Worm (Caenorhabditis elegans) whole organism, L4 larva: ENCODE results near the gene T11G6.3.

Experiments used
- Y5F2A.4 ChIP-seq: fragments of 200-800 bp; sonication (Bioruptor generic); optimal IDR thresholded peaks from 2 replicates; lab custom pipeline; 2018; ENCODE audit warnings: mild to moderate bottlenecking, missing genetic modification characterization, missing compliant biosample characterization
- ZK337.2 ChIP-seq: fragments of 200-800 bp; sonication (Bioruptor generic); IDR thresholded peaks from 2 replicates; pipeline ENCODE4 v1.3.6; 2022; ENCODE audit warnings: missing genetic modification reagents, missing genetic modification characterization, missing compliant biosample characterization
- aha-1 ChIP-seq: fragments of 150-350 bp; peaks from one replicate; lab custom pipeline; 2014; ENCODE audit warnings: missing biosample characterization, missing genetic modification characterization
- ceh-32 ChIP-seq: sonication (generic microtip); optimal IDR thresholded peaks from 2 replicates; lab custom pipeline; 2016; ENCODE audit warnings: mild to moderate bottlenecking, missing genetic modification characterization, missing compliant biosample characterization; ENCODE audit not compliant: poor library complexity
- ceh-62 ChIP-seq: sonication (generic microtip); optimal IDR thresholded peaks from 2 replicates; lab custom pipeline; 2017; ENCODE audit warnings: missing biosample characterization, missing genetic modification characterization
- ctbp-1 ChIP-seq: fragments of 200-800 bp; sonication (Bioruptor generic); IDR thresholded peaks from 2 replicates; pipeline ENCODE4 v1.3.6; 2022; ENCODE audit warnings: missing genetic modification reagents, missing genetic modification characterization, missing compliant biosample characterization
- daf-8 ChIP-seq: fragments of 200-800 bp; sonication (Bioruptor generic); IDR thresholded peaks from 2 replicates; pipeline ENCODE4 v1.3.6; 2022; ENCODE audit warnings: missing genetic modification characterization, missing compliant biosample characterization
- duxl-1 ChIP-seq: sonication (generic microtip); optimal IDR thresholded peaks from 2 replicates; lab custom pipeline; 2016; ENCODE audit warnings: mild to moderate bottlenecking, missing genetic modification characterization, moderate library complexity, missing compliant biosample characterization; ENCODE audit not compliant: poor library complexity
- egl-27 ChIP-seq: sonication (generic microtip); optimal IDR thresholded peaks from 3 replicates; lab custom pipeline; 2017; ENCODE audit warnings: missing biosample characterization, missing genetic modification reagents, missing genetic modification characterization
- egl-43 ChIP-seq: fragments of 200-800 bp; sonication (Bioruptor generic); IDR thresholded peaks from 2 replicates; pipeline ENCODE4 v1.3.6; 2022; ENCODE audit warnings: missing genetic modification reagents, missing genetic modification characterization, missing compliant biosample characterization
- fos-1 ChIP-seq: fragments of 150-350 bp; optimal IDR thresholded peaks from 2 replicates; lab custom pipeline; 2014; ENCODE audit warnings: missing biosample characterization, missing genetic modification characterization
- hlh-30 ChIP-seq: sonication (generic microtip); optimal IDR thresholded peaks from 2 replicates; lab custom pipeline; 2017; ENCODE audit warnings: antibody characterized with exemption, mild to moderate bottlenecking, missing genetic modification characterization, missing compliant biosample characterization; ENCODE audit not compliant: insufficient read depth
- lin-15B ChIP-seq: fragments of 150-350 bp; sonication (generic microtip); optimal IDR thresholded peaks from 3 replicates; lab custom pipeline; 2014; ENCODE audit warnings: missing biosample characterization, missing genetic modification characterization
- lin-29 ChIP-seq: fragments of 200-800 bp; sonication (Bioruptor generic); IDR thresholded peaks from 2 replicates; pipeline ENCODE4 v1.3.6; 2022; ENCODE audit warnings: missing genetic modification reagents, missing genetic modification characterization, missing compliant biosample characterization
- lin-38 ChIP-seq: fragments of 200-800 bp; sonication (Bioruptor generic); IDR thresholded peaks from 2 replicates; pipeline ENCODE4 v1.3.6; 2022; ENCODE audit warnings: missing genetic modification reagents, missing genetic modification characterization, missing compliant biosample characterization
- lsy-2 ChIP-seq, 2 experiments: fragments of 150-350 bp in 1 of 2; sonication (generic microtip) in 1 of 2; optimal IDR thresholded peaks; 2 replicates each; lab custom pipeline; 2014 to 2017; ENCODE audit warnings: missing biosample characterization in 2 of 2, missing genetic modification characterization in 2 of 2
- madf-9 ChIP-seq: fragments of 200-800 bp; sonication (Bioruptor generic); conservative IDR thresholded peaks from 2 replicates; pipeline ENCODE4 v1.3.6; 2022; ENCODE audit warnings: missing genetic modification reagents, missing genetic modification characterization, missing compliant biosample characterization
- mdl-1 ChIP-seq, 2 experiments: fragments of 150-350 bp in 1 of 2; sonication (generic microtip) in 1 of 2; optimal IDR thresholded peaks; 2 replicates each; lab custom pipeline; 2014 to 2017; ENCODE audit warnings: missing biosample characterization in 2 of 2, missing genetic modification characterization in 2 of 2
- mep-1 ChIP-seq: fragments of 150-350 bp; sonication (generic microtip); optimal IDR thresholded peaks from 3 replicates; lab custom pipeline; 2014; ENCODE audit warnings: missing biosample characterization, missing genetic modification characterization
- nhr-10 ChIP-seq: fragments of 150-350 bp; optimal IDR thresholded peaks from 2 replicates; lab custom pipeline; 2014; ENCODE audit warnings: missing biosample characterization, missing genetic modification characterization
- nhr-111 ChIP-seq: fragments of 200-800 bp; sonication (Bioruptor generic); optimal IDR thresholded peaks from 2 replicates; lab custom pipeline; 2018; ENCODE audit warnings: mild to moderate bottlenecking, missing genetic modification characterization, missing compliant biosample characterization
- nhr-237 ChIP-seq: sonication (generic microtip); optimal IDR thresholded peaks from 2 replicates; lab custom pipeline; 2017; ENCODE audit warnings: missing biosample characterization, missing genetic modification characterization
- nhr-25 ChIP-seq: sonication (generic microtip); optimal IDR thresholded peaks from 2 replicates; lab custom pipeline; 2017; ENCODE audit warnings: missing genetic modification characterization, mild to moderate bottlenecking, missing compliant biosample characterization, antibody characterized with exemption, moderate library complexity, borderline replicate concordance; ENCODE audit not compliant: insufficient read depth
- nhr-48 ChIP-seq: sonication (generic microtip); optimal IDR thresholded peaks from 2 replicates; lab custom pipeline; 2016; ENCODE audit warnings: mild to moderate bottlenecking, missing genetic modification characterization, missing compliant biosample characterization
- set-16 ChIP-seq: fragments of 200-800 bp; sonication (Bioruptor generic); IDR thresholded peaks from 2 replicates; pipeline ENCODE4 v1.3.6; 2022; ENCODE audit warnings: missing genetic modification reagents, missing genetic modification characterization, missing compliant biosample characterization
- tag-97 ChIP-seq: fragments of 200-800 bp; sonication (Bioruptor generic); IDR thresholded peaks from 2 replicates; pipeline ENCODE4 v1.3.6; 2022; ENCODE audit warnings: missing genetic modification characterization, missing compliant biosample characterization
- tra-1 ChIP-seq: fragments of 200-800 bp; sonication (Bioruptor generic); IDR thresholded peaks from 2 replicates; pipeline ENCODE4 v1.3.6; 2022; ENCODE audit warnings: missing genetic modification reagents, missing genetic modification characterization, missing compliant biosample characterization
- unc-130 ChIP-seq: sonication (generic microtip); optimal IDR thresholded peaks from 2 replicates; lab custom pipeline; 2016; ENCODE audit warnings: missing genetic modification reagents, missing genetic modification characterization, missing compliant biosample characterization
- unc-39 ChIP-seq: sonication (generic microtip); optimal IDR thresholded peaks from 2 replicates; lab custom pipeline; 2017; ENCODE audit warnings: missing biosample characterization, missing genetic modification characterization
- zip-11 ChIP-seq: fragments of 200-800 bp; sonication (Bioruptor generic); IDR thresholded peaks from 2 replicates; pipeline ENCODE4 v1.3.6; 2022; ENCODE audit warnings: missing genetic modification characterization, missing compliant biosample characterization

T11G6.3 gene

DNA sequence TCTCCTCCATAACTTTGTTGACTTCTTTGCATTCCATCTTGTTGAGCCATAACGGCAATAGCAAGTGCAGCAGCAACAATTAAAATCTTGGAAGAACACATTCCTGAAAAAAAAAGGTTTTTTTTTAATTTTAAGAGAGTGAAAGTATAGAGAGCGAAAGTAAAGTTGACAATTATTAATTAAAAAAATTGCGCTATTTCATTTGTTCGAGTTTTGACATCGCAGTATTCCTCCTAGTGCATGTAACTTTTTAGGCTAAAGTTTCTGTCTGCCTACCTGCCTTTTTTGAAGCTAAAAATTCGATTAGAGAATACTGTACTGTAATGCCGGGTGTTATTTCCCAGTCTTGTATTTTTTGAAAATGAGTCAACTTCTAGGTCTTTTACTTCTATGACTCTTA lies 37.0 kb upstream of the T11G6.3 start, which contains the start of gene srlf-12 (continued):
- TF ChIP-seq nhr-48 (tag; lab: Kevin White, UChicago) (no peak), lin-29 (no peak)
- TF ChIP-seq, all 104 proteins: peak for 0

DNA sequence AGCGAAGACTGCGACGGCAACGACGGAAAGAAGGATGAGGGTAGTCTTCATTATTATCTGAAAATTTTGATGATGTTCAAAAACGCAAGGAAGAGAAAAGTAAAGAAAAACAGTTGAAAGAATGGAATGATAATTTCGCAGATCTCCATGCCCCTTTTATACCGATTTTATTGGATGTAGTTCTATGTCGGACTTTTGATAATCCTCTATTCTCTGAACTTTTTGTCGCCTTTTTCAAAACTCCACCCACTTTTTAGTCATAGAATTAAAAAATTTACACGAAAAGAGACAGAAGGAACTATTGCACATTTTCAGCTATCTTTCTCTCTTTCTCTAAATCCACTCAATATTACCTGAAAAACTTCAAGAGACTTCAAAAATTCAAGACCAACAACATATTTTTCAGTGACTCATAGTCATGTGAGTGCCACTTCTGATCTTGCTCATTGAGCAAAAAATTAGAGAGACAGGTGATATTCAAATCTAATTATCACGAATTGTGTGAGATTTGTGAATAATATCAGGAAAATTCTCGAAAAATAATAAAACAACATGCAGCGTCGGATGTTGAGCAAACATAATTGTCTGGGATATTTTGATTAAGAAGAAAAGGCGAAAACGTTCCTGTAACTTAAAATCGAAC lies 34.9 kb upstream of the T11G6.3 start, which contains the start of gene F13E9.15:
F13E9.15 (minus strand) TSS at position 51 of the 643 bp plus-strand sequence.
- TF ChIP-seq madf-9 (GFP tag; lab: Robert Waterston, UW) (no peak), zip-11 (GFP tag; lab: Robert Waterston, UW) (no peak), ceh-62 (tag; lab: Kevin White, UChicago) (no peak), egl-27 (tag; lab: Kevin White, UChicago) (no peak), fos-1 (tag; lab: Kevin White, UChicago) (no peak), set-16 (GFP tag; lab: Robert Waterston, UW) (no peak), nhr-25 (tag; lab: Kevin White, UChicago) (no peak), lin-38 (no peak)

DNA sequence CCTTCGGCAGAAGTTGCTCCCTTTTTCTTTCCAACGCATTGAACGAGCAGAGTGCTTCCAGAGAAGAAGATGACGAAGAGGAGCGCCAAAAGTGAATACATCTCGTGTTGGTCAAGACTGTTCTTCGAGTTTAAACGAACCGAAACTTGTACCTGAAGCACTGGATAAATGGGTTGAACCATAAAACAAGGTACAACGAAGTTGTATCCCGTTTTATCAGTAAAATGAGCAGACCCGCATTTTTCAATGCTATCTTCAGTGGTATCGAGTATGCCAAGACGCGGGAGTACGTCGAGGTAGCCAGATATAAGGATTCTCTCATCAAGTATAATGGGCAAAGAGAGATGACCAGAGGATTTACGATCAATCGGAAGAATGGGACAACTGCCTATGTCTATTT lies 32.2 kb upstream of the T11G6.3 start, which contains the start of gene F13E9.16:
F13E9.16 (minus strand) TSS at position 101 of the 400 bp plus-strand sequence.
- TF ChIP-seq mdl-1 (tag; optimal IDR thresholded peaks at IDR 0.05; lab: Kevin White, UChicago), result no peak
- no peak for TF ChIP-seq ZK337.2 (GFP tag; lab: Robert Waterston, UW)
- TF ChIP-seq tag-97 (GFP tag; lab: Robert Waterston, UW), result no peak
- TF ChIP-seq lin-38, result no peak
- no peak for TF ChIP-seq mep-1 (tag; lab: Kevin White, UChicago)
- no peak for TF ChIP-seq unc-39 (tag; lab: Kevin White, UChicago)
- no peak for TF ChIP-seq lin-15B (tag; lab: Kevin White, UChicago)
- no peak for TF ChIP-seq ceh-32 (tag; lab: Kevin White, UChicago)
- no peak for TF ChIP-seq nhr-25 (tag; lab: Kevin White, UChicago)
- no peak for TF ChIP-seq egl-43 (GFP tag; lab: Robert Waterston, UW)
- TF ChIP-seq ctbp-1 (GFP tag; lab: Robert Waterston, UW), result no peak
- no peak for TF ChIP-seq lsy-2 (tag; optimal IDR thresholded peaks at IDR 0.05; lab: Kevin White, UChicago)
- no peak for TF ChIP-seq nhr-10 (tag; lab: Kevin White, UChicago)

DNA sequence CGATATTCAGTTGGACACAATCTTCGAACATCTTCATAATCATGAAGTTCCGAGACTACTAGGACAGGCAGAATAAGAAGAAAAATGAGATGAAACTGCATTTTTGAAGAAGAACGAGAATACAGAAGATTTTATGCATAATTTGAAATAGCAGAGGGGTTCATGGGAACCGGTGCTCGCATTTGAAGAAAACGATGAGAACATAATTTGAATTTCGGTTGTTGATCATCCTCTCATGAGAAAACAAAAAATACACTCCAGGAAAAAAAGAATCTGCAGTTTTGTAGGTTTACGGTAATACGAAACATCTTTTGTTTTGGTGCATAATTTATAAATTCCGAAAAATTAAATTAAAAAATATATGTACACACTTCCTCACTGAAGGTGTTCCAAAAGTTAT lies 30.9 kb upstream of the T11G6.3 start, which contains the start of gene srlf-11:
srlf-11 (minus strand) TSS at position 101 of the 400 bp plus-strand sequence.
- TF ChIP-seq hlh-30 (tag; lab: Kevin White, UChicago), result no peak
- no peak for TF ChIP-seq aha-1
- no peak for TF ChIP-seq unc-130 (GFP tag; lab: Kevin White, UChicago)
- TF ChIP-seq tra-1 (GFP tag; lab: Robert Waterston, UW), result no peak
- TF ChIP-seq duxl-1 (tag; lab: Kevin White, UChicago), result no peak
- no peak for TF ChIP-seq ceh-32 (tag; lab: Kevin White, UChicago)
- TF ChIP-seq Y5F2A.4 (GFP tag; lab: Kevin White, UChicago), result no peak
- TF ChIP-seq daf-8, result no peak
- TF ChIP-seq lin-15B (tag; lab: Kevin White, UChicago), result no peak
- no peak for TF ChIP-seq nhr-237 (tag; lab: Kevin White, UChicago)
- TF ChIP-seq, all 104 proteins: peak for 0

DNA sequence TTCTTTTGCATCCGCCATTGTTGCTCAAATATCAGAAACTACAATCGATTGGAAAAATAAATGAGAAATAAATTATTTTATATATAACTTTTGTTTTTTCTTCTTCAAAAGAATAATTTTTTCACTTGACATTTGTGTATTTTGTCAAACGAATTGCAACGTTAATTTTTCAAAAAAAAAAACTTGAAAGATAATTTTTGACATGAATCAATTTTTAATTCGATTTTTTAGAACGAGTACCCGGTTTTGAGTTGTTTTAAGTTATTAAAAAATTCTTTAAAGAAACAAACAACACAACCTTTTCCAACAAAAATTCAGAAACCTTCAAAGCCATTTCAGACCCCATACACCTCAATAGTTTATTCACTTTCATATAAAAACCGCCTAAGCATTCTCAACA lies 29.2 kb upstream of the T11G6.3 start, which contains the start of gene F13E9.5:
F13E9.5 (minus strand) TSS at position 101 of the 400 bp plus-strand sequence.
- no peak for TF ChIP-seq nhr-111 (GFP tag; lab: Kevin White, UChicago)
